Fruit fly (Drosophila melanogaster) whole organism, embryonic: ENCODE measurements around the gene CG7879.

Source experiments
- Blimp-1 ChIP-seq: fragments of 200-800 bp; sonication (Bioruptor generic); optimal IDR thresholded peaks from 3 replicates; lab custom pipeline; 2018; ENCODE audit warnings: missing biosample characterization, missing genetic modification characterization, mild to moderate bottlenecking, moderate library complexity, missing genetic modification reagents
- CG10366 ChIP-seq: fragments of 200-800 bp; sonication (Bioruptor generic); IDR thresholded peaks from 2 replicates; pipeline ENCODE4 v1.3.6; 2022; ENCODE audit warnings: missing biosample characterization, missing genetic modification characterization
- CG11085 ChIP-seq: fragments of 200-800 bp; sonication (Bioruptor generic); IDR thresholded peaks from 2 replicates; pipeline ENCODE4 v1.3.6; 2022; ENCODE audit warnings: missing biosample characterization, missing genetic modification characterization
- CG11247 ChIP-seq: fragments of 200-800 bp; sonication (Bioruptor generic); IDR thresholded peaks from 2 replicates; pipeline ENCODE4 v1.3.6; 2022; ENCODE audit warnings: missing biosample characterization, missing genetic modification characterization
- CG12391 ChIP-seq: fragments of 200-800 bp; sonication (Bioruptor generic); optimal IDR thresholded peaks from 3 replicates; lab custom pipeline; 2018; ENCODE audit warnings: missing biosample characterization, mild to moderate bottlenecking, missing genetic modification characterization, moderate library complexity
- CG12769 ChIP-seq: fragments of 200-800 bp; sonication (Bioruptor generic); optimal IDR thresholded peaks from 2 replicates; lab custom pipeline; 2019; ENCODE audit warnings: missing biosample characterization, mild to moderate bottlenecking, missing genetic modification characterization, moderate library complexity
- CG12942 ChIP-seq: fragments of 200-800 bp; sonication (Bioruptor generic); optimal IDR thresholded peaks from 3 replicates; lab custom pipeline; 2016; ENCODE audit warnings: missing biosample characterization, missing genetic modification characterization
- CG2875 ChIP-seq: fragments of 200-800 bp; sonication (Bioruptor generic); optimal IDR thresholded peaks from 2 replicates; lab custom pipeline; 2017; ENCODE audit warnings: missing biosample characterization, mild to moderate bottlenecking, missing genetic modification characterization, missing genetic modification reagents
- CG31365 ChIP-seq: fragments of 200-800 bp; sonication (Bioruptor generic); optimal IDR thresholded peaks from 2 replicates; lab custom pipeline; 2018; ENCODE audit warnings: missing biosample characterization, mild to moderate bottlenecking, missing genetic modification characterization
- CG3995 ChIP-seq: fragments of 200-800 bp; sonication (Bioruptor generic); optimal IDR thresholded peaks from 3 replicates; lab custom pipeline; 2016; ENCODE audit warnings: missing biosample characterization, missing genetic modification characterization
- CG42726 ChIP-seq: fragments of 200-800 bp; sonication (Bioruptor generic); IDR thresholded peaks from 2 replicates; pipeline ENCODE4 v1.3.6; 2022; ENCODE audit warnings: missing biosample characterization, missing genetic modification characterization; ENCODE audit not compliant: partially characterized antibody
- CG6654 ChIP-seq: fragments of 200-800 bp; sonication (Bioruptor generic); optimal IDR thresholded peaks from 2 replicates; lab custom pipeline; 2017; ENCODE audit warnings: missing biosample characterization, mild to moderate bottlenecking, missing genetic modification characterization
- CG7963 ChIP-seq: fragments of 200-800 bp; sonication (Bioruptor generic); IDR thresholded peaks from 3 replicates; pipeline ENCODE4 v1.3.6; 2022; ENCODE audit warnings: missing biosample characterization, missing genetic modification characterization; ENCODE audit not compliant: partially characterized antibody
- CG8089 ChIP-seq: fragments of 200-800 bp; sonication (Bioruptor generic); optimal IDR thresholded peaks from 3 replicates; lab custom pipeline; 2016; ENCODE audit warnings: missing biosample characterization, missing genetic modification characterization
- CG8478 ChIP-seq: fragments of >200 bp; optimal IDR thresholded peaks from 2 replicates; lab custom pipeline; 2018
- CG8765 ChIP-seq: fragments of 200-800 bp; sonication (Bioruptor generic); IDR thresholded peaks from 2 replicates; pipeline ENCODE4 v1.3.6; 2022; ENCODE audit warnings: missing biosample characterization, missing genetic modification characterization
- CG9876 ChIP-seq: fragments of 200-800 bp; sonication (Bioruptor generic); optimal IDR thresholded peaks from 2 replicates; lab custom pipeline; 2016; ENCODE audit warnings: missing biosample characterization, missing genetic modification characterization
- CkIIα-i1 ChIP-seq: fragments of 200-800 bp; sonication (Bioruptor generic); IDR thresholded peaks from 2 replicates; pipeline ENCODE4 v1.3.6; 2022; ENCODE audit warnings: missing biosample characterization, missing genetic modification characterization
- D ChIP-seq, 2 experiments: fragments of 200-800 bp in 1 of 2; fragments of >200 bp in 1 of 2; sonication (Bioruptor generic) in 1 of 2; optimal IDR thresholded peaks; 2 replicates in 1 of 2; 3 replicates in 1 of 2; lab custom pipeline; 2017; ENCODE audit warnings: mild to moderate bottlenecking in 1 of 2, missing biosample characterization in 1 of 2, missing genetic modification characterization in 1 of 2, missing genetic modification reagents in 1 of 2
- Dip3 ChIP-seq: fragments of 200-800 bp; sonication (Bioruptor generic); optimal IDR thresholded peaks from 3 replicates; lab custom pipeline; 2016; ENCODE audit warnings: missing biosample characterization, missing genetic modification characterization
- Fer1 ChIP-seq: fragments of 200-800 bp; sonication (Bioruptor generic); optimal IDR thresholded peaks from 2 replicates; lab custom pipeline; 2017; ENCODE audit warnings: missing biosample characterization, mild to moderate bottlenecking, missing genetic modification characterization
- Jarid2 ChIP-seq: fragments of 200-800 bp; sonication (Bioruptor generic); optimal IDR thresholded peaks from 3 replicates; lab custom pipeline; 2017; ENCODE audit warnings: mild to moderate bottlenecking, missing biosample characterization, missing genetic modification reagents, missing genetic modification characterization
- Optix ChIP-seq: fragments of 200-800 bp; sonication (Bioruptor generic); IDR thresholded peaks from 3 replicates; pipeline ENCODE4 v1.3.6; 2022; ENCODE audit warnings: missing biosample characterization, missing genetic modification characterization
- Ptx1 ChIP-seq: fragments of 200-800 bp; sonication (Bioruptor generic); IDR thresholded peaks from 2 replicates; pipeline ENCODE4 v1.3.6; 2022; ENCODE audit warnings: missing biosample characterization, missing genetic modification characterization
- Side ChIP-seq: fragments of 200-800 bp; sonication (Bioruptor generic); optimal IDR thresholded peaks from 2 replicates; lab custom pipeline; 2016; ENCODE audit warnings: missing biosample characterization, missing genetic modification characterization
- Ssrp ChIP-seq: fragments of 200-800 bp; sonication (Bioruptor generic); optimal IDR thresholded peaks from 2 replicates; lab custom pipeline; 2018; ENCODE audit warnings: missing biosample characterization, mild to moderate bottlenecking, missing genetic modification characterization, moderate library complexity
- Stat92E ChIP-seq, 3 experiments: fragments of >200 bp in 2 of 3; fragments of 200-800 bp in 1 of 3; sonication (Bioruptor generic) in 1 of 3; optimal IDR thresholded peaks; 2 replicates each; lab custom pipeline; 2017 to 2019; ENCODE audit warnings: missing biosample characterization in 3 of 3, missing genetic modification characterization in 3 of 3, mild to moderate bottlenecking in 1 of 3, moderate library complexity in 1 of 3
- bab2 ChIP-seq: fragments of 200-800 bp; sonication (Bioruptor generic); optimal IDR thresholded peaks from 2 replicates; lab custom pipeline; 2016; ENCODE audit warnings: missing biosample characterization, missing genetic modification characterization
- bsh ChIP-seq, 2 experiments: fragments of 200-800 bp; sonication (Bioruptor generic); optimal IDR thresholded peaks; 2 replicates each; lab custom pipeline; 2017 to 2018; ENCODE audit warnings: mild to moderate bottlenecking in 2 of 2, missing biosample characterization in 2 of 2, missing genetic modification characterization in 2 of 2, moderate library complexity in 1 of 2
- cad ChIP-seq: fragments of >200 bp; optimal IDR thresholded peaks from 2 replicates; lab custom pipeline; 2017; ENCODE audit warnings: missing biosample characterization, missing genetic modification characterization
- cas ChIP-seq: fragments of 200-800 bp; sonication (Bioruptor generic); IDR thresholded peaks from 2 replicates; pipeline ENCODE4 v1.3.6; 2022; ENCODE audit warnings: missing biosample characterization, missing genetic modification characterization
- chn ChIP-seq: fragments of 200-800 bp; sonication (Bioruptor generic); optimal IDR thresholded peaks from 2 replicates; lab custom pipeline; 2016; ENCODE audit warnings: missing biosample characterization, missing genetic modification characterization
- crol ChIP-seq: fragments of 200-800 bp; sonication (Bioruptor generic); IDR thresholded peaks from 2 replicates; pipeline ENCODE4 v1.3.6; 2022; ENCODE audit warnings: missing biosample characterization, missing genetic modification characterization
- dm ChIP-seq: fragments of 200-800 bp; sonication (Bioruptor generic); optimal IDR thresholded peaks from 3 replicates; lab custom pipeline; 2016; ENCODE audit warnings: missing biosample characterization, missing genetic modification characterization
- dysf ChIP-seq: fragments of 200-800 bp; sonication (Bioruptor generic); IDR thresholded peaks from 3 replicates; pipeline ENCODE4 v1.3.6; 2022; ENCODE audit warnings: missing biosample characterization, missing genetic modification characterization
- eyg ChIP-seq: fragments of 200-800 bp; sonication (Bioruptor generic); optimal IDR thresholded peaks from 3 replicates; lab custom pipeline; 2016; ENCODE audit warnings: missing biosample characterization, missing genetic modification characterization
- gsb-n ChIP-seq: fragments of 200-800 bp; sonication (Bioruptor generic); optimal IDR thresholded peaks from 3 replicates; lab custom pipeline; 2018; ENCODE audit warnings: missing biosample characterization, mild to moderate bottlenecking, missing genetic modification characterization
- her ChIP-seq: fragments of 200-800 bp; sonication (Bioruptor generic); optimal IDR thresholded peaks from 2 replicates; lab custom pipeline; 2016; ENCODE audit warnings: missing biosample characterization, missing genetic modification characterization
- nau ChIP-seq: fragments of 200-800 bp; sonication (Bioruptor generic); optimal IDR thresholded peaks from 3 replicates; lab custom pipeline; 2017; ENCODE audit warnings: missing biosample characterization, mild to moderate bottlenecking, missing genetic modification characterization, missing genetic modification reagents
- nerfin-1 ChIP-seq: fragments of 200-800 bp; sonication (Bioruptor generic); optimal IDR thresholded peaks from 3 replicates; lab custom pipeline; 2019; ENCODE audit warnings: missing biosample characterization, mild to moderate bottlenecking, missing genetic modification characterization, moderate library complexity
- oc ChIP-seq: fragments of 200-800 bp; sonication (Bioruptor generic); optimal IDR thresholded peaks from 2 replicates; lab custom pipeline; 2018; ENCODE audit warnings: missing biosample characterization, mild to moderate bottlenecking, missing genetic modification characterization, moderate library complexity
- odd ChIP-seq: fragments of 200-800 bp; sonication (Bioruptor generic); optimal IDR thresholded peaks from 2 replicates; lab custom pipeline; 2017; ENCODE audit warnings: missing biosample characterization, mild to moderate bottlenecking, missing genetic modification characterization
- pros ChIP-seq: fragments of 200-800 bp; sonication (Bioruptor generic); optimal IDR thresholded peaks from 3 replicates; lab custom pipeline; 2019; ENCODE audit warnings: missing biosample characterization, mild to moderate bottlenecking, missing genetic modification characterization, moderate library complexity
- pum ChIP-seq: fragments of 200-800 bp; sonication (Bioruptor generic); optimal IDR thresholded peaks from 2 replicates; lab custom pipeline; 2016; ENCODE audit warnings: missing biosample characterization, missing genetic modification characterization
- sc ChIP-seq, 3 experiments: fragments of >200 bp in 2 of 3; fragments of 200-800 bp in 1 of 3; sonication (Bioruptor generic) in 1 of 3; optimal IDR thresholded peaks; 2 replicates in 2 of 3; 3 replicates in 1 of 3; lab custom pipeline; 2017; ENCODE audit warnings: mild to moderate bottlenecking in 1 of 3, missing biosample characterization in 1 of 3, missing genetic modification characterization in 1 of 3, missing genetic modification reagents in 1 of 3
- schlank ChIP-seq: fragments of 200-800 bp; sonication (Bioruptor generic); optimal IDR thresholded peaks from 2 replicates; lab custom pipeline; 2018; ENCODE audit warnings: missing biosample characterization, mild to moderate bottlenecking, missing genetic modification characterization
- tap ChIP-seq: fragments of 200-800 bp; optimal IDR thresholded peaks from 3 replicates; lab custom pipeline; 2019; ENCODE audit warnings: missing biosample characterization, mild to moderate bottlenecking, missing genetic modification characterization, moderate library complexity

CG7879 gene

dm6 chr3L:1592822-1593452 is 24.5 kb upstream of the CG7879 start (continued):
- TF ChIP-seq dysf (GFP tag; lab: Robert Waterston, UW) (no peak), Blimp-1 (peak; percentile 95), Fer1 (GFP tag; lab: Kevin White, UChicago) (no peak), D (optimal IDR thresholded peaks at IDR 0.05; lab: Kevin White, UChicago) (peak; percentile 45), D (GFP tag; optimal IDR thresholded peaks at IDR 0.05; lab: Kevin White, UChicago) (no peak), Side (GFP tag; lab: Kevin White, UChicago) (no peak), CG8765 (no peak), CkIIα-i1 (no peak), Jarid2 (peak; percentile 11), eyg (GFP tag; lab: Kevin White, UChicago) (no peak), CG12391 (tag; lab: Kevin White, UChicago) (no peak), CG42726 (GFP tag; lab: Robert Waterston, UW) (no peak), CG31365 (tag; lab: Kevin White, UChicago) (peak; percentile 94), bsh (GFP tag; optimal IDR thresholded peaks at IDR 0.05; lab: Kevin White, UChicago) (peak in 1 of 2 experiments; percentile 14), pros (GFP tag; lab: Kevin White, UChicago) (peak; percentile 96), pum (GFP tag; lab: Kevin White, UChicago) (no peak), sc (optimal IDR thresholded peaks at IDR 0.05; lab: Kevin White, UChicago) (no peak), sc (GFP tag; optimal IDR thresholded peaks at IDR 0.05; lab: Kevin White, UChicago) (no peak), cas (GFP tag; lab: Robert Waterston, UW) (no peak)

DNA sequence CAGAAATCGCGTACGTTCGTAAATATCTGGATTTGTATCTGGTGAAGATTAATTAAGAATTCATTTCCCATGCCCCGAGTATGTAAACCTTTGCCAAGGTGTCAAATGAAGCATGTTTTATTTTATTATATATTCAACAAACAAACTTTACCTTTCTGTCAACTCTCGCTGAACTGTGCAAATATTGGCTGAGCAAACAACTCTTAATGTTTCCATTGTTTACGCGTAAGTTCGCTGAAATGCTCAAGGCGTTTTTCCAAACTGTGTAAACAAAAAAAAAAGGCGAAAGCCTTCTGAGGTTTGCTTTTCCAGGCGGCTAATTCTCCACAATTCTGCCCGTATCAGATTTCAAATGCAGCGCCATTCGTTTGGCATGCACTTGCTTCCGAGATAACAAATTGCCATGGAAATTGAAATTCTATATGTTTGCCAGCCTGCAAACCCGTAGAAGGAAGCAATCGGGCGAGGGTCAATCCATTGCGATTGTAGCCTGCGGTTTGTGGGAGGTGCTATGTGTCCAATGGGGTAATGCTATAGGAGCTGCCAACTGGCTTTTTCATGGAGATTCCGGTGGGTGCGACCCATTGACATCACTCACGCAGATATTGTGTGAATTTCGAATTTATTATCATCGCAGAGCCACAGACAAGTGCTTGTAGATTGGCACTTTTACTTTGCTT is 23.4 kb upstream of the CG7879 start:
- TF ChIP-seq Ssrp (tag; lab: Kevin White, UChicago) (no peak), Dip3 (peak; percentile 84), CG9876 (GFP tag; lab: Kevin White, UChicago) (peak; percentile 3), gsb-n (tag; lab: Kevin White, UChicago) (no peak), odd (GFP tag; lab: Kevin White, UChicago) (no peak), Optix (no peak), Ptx1 (GFP tag; lab: Robert Waterston, UW) (no peak), CG11247 (GFP tag; lab: Robert Waterston, UW) (peak; percentile 70), CG8089 (GFP tag; lab: Kevin White, UChicago) (peak; percentile 26), tap (tag; lab: Kevin White, UChicago) (no peak), dm (GFP tag; lab: Kevin White, UChicago) (no peak), CG8478 (lab: Kevin White, UChicago) (no peak), oc (tag; lab: Kevin White, UChicago) (no peak), cad (GFP tag; lab: Kevin White, UChicago) (no peak), Stat92E (GFP tag; optimal IDR thresholded peaks at IDR 0.05; lab: Kevin White, UChicago) (no peak), CG12769 (tag; lab: Kevin White, UChicago) (no peak), CG11085 (GFP tag; lab: Robert Waterston, UW) (peak; percentile 55; the same call in 1 of the 2 replicates), CG12942 (GFP tag; lab: Kevin White, UChicago) (peak; percentile 38), CG6654 (peak; percentile 4), schlank (peak; percentile 93), nerfin-1 (tag; lab: Kevin White, UChicago) (peak; percentile 26), crol (no peak), CG10366 (GFP tag; lab: Robert Waterston, UW) (no peak), CG2875 (peak; percentile 7), nau (no peak), chn (GFP tag; lab: Kevin White, UChicago) (no peak), CG3995 (GFP tag; lab: Kevin White, UChicago) (peak; percentile 62), bab2 (GFP tag; lab: Kevin White, UChicago) (peak; percentile 63), CG7963 (GFP tag; lab: Robert Waterston, UW) (no peak), her (GFP tag; lab: Kevin White, UChicago) (peak; percentile 53)
